Fruit fly (Drosophila melanogaster) whole organism, embryonic: ENCODE data around the gene Rbfox1.

Source experiments
- Adf1 ChIP-seq: fragments of 200-800 bp; sonication (Bioruptor generic); IDR thresholded peaks from 2 replicates; pipeline ENCODE4 v1.3.6; 2022; ENCODE audit warnings: missing biosample characterization, missing genetic modification characterization
- Atf-2 ChIP-seq: fragments of 200-800 bp; sonication (Bioruptor generic); optimal IDR thresholded peaks from 2 replicates; lab custom pipeline; 2016; ENCODE audit warnings: missing biosample characterization, missing genetic modification characterization
- B-H2 ChIP-seq: fragments of 200-800 bp; sonication (Bioruptor generic); optimal IDR thresholded peaks from 2 replicates; lab custom pipeline; 2018; ENCODE audit warnings: missing biosample characterization, mild to moderate bottlenecking, missing genetic modification characterization
- CG10147 ChIP-seq: fragments of 200-800 bp; sonication (Bioruptor generic); optimal IDR thresholded peaks from 2 replicates; lab custom pipeline; 2019; ENCODE audit warnings: missing biosample characterization, mild to moderate bottlenecking, missing genetic modification characterization, moderate library complexity
- CG10979 ChIP-seq: fragments of 200-800 bp; sonication (Bioruptor generic); optimal IDR thresholded peaks from 2 replicates; lab custom pipeline; 2018; ENCODE audit warnings: missing biosample characterization, mild to moderate bottlenecking, missing genetic modification characterization, moderate library complexity
- CG12155 ChIP-seq: fragments of 200-800 bp; sonication (Bioruptor generic); optimal IDR thresholded peaks from 3 replicates; lab custom pipeline; 2016; ENCODE audit warnings: missing biosample characterization, missing genetic modification characterization
- CG12299 ChIP-seq: fragments of 200-800 bp; sonication (Bioruptor generic); optimal IDR thresholded peaks from 2 replicates; lab custom pipeline; 2018; ENCODE audit warnings: missing biosample characterization, mild to moderate bottlenecking, missing genetic modification characterization
- CG17361 ChIP-seq: fragments of 200-800 bp; sonication (Bioruptor generic); IDR thresholded peaks from 3 replicates; pipeline ENCODE4 v1.3.6; 2022; ENCODE audit warnings: missing biosample characterization, missing genetic modification characterization
- CG2712 ChIP-seq: fragments of 200-800 bp; optimal IDR thresholded peaks from 3 replicates; lab custom pipeline; 2019; ENCODE audit warnings: missing biosample characterization, mild to moderate bottlenecking, missing genetic modification characterization, moderate library complexity
- CG4328 ChIP-seq: fragments of 200-800 bp; sonication (Bioruptor generic); optimal IDR thresholded peaks from 3 replicates; lab custom pipeline; 2017; ENCODE audit warnings: missing biosample characterization, missing genetic modification reagents, missing genetic modification characterization
- CG5245 ChIP-seq: fragments of 200-800 bp; sonication (Bioruptor generic); optimal IDR thresholded peaks from 3 replicates; lab custom pipeline; 2016; ENCODE audit warnings: missing biosample characterization, missing genetic modification characterization
- CG7271 ChIP-seq: fragments of 200-800 bp; sonication (Bioruptor generic); optimal IDR thresholded peaks from 2 replicates; lab custom pipeline; 2018; ENCODE audit warnings: missing biosample characterization, mild to moderate bottlenecking, missing genetic modification characterization, moderate library complexity
- CG7357 ChIP-seq: fragments of 200-800 bp; sonication (Bioruptor generic); IDR thresholded peaks from 3 replicates; pipeline ENCODE4 v1.3.6; 2022; ENCODE audit warnings: missing biosample characterization, missing genetic modification characterization
- CG8290 ChIP-seq, 3 experiments: fragments of 200-800 bp; sonication (Bioruptor generic); optimal IDR thresholded peaks; 2 replicates each; lab custom pipeline; 2016 to 2019; ENCODE audit warnings: missing biosample characterization in 3 of 3, missing genetic modification characterization in 3 of 3, mild to moderate bottlenecking in 2 of 3, moderate library complexity in 1 of 3
- Doc3 ChIP-seq: fragments of 200-800 bp; sonication (Bioruptor generic); IDR thresholded peaks from 3 replicates; pipeline ENCODE4 v1.3.6; 2022; ENCODE audit warnings: missing biosample characterization, missing genetic modification characterization; ENCODE audit not compliant: partially characterized antibody
- H15 ChIP-seq: fragments of 200-800 bp; sonication (Bioruptor generic); IDR thresholded peaks from 3 replicates; pipeline ENCODE4 v1.3.6; 2022; ENCODE audit warnings: missing biosample characterization, missing genetic modification characterization
- HLH3B ChIP-seq: fragments of 200-800 bp; sonication (Bioruptor generic); IDR thresholded peaks from 2 replicates; pipeline ENCODE4 v1.3.6; 2022; ENCODE audit warnings: missing biosample characterization, missing genetic modification characterization
- Hmr ChIP-seq: fragments of 200-800 bp; sonication (Bioruptor generic); optimal IDR thresholded peaks from 3 replicates; lab custom pipeline; 2017; ENCODE audit warnings: mild to moderate bottlenecking, missing biosample characterization, missing genetic modification reagents, missing genetic modification characterization
- Hr51 ChIP-seq, 2 experiments: fragments of 200-800 bp; sonication (Bioruptor generic); optimal IDR thresholded peaks; 2 replicates in 1 of 2; 3 replicates in 1 of 2; lab custom pipeline; 2016 to 2018; ENCODE audit warnings: missing biosample characterization in 2 of 2, missing genetic modification characterization in 2 of 2, mild to moderate bottlenecking in 1 of 2, moderate library complexity in 1 of 2
- Lpt ChIP-seq: fragments of >200 bp; optimal IDR thresholded peaks from 2 replicates; lab custom pipeline; 2018; ENCODE audit warnings: missing biosample characterization, missing genetic modification characterization
- NFAT ChIP-seq: fragments of 200-800 bp; sonication (Bioruptor generic); IDR thresholded peaks from 2 replicates; pipeline ENCODE4 v1.3.6; 2022; ENCODE audit warnings: missing biosample characterization, missing genetic modification characterization
- Six4 ChIP-seq: fragments of 200-800 bp; sonication (Bioruptor generic); optimal IDR thresholded peaks from 2 replicates; lab custom pipeline; 2016; ENCODE audit warnings: missing biosample characterization, missing genetic modification characterization
- Tbp ChIP-seq: fragments of >200 bp; optimal IDR thresholded peaks from 2 replicates; lab custom pipeline; 2018; ENCODE audit warnings: missing biosample characterization, missing genetic modification characterization
- Trl ChIP-seq, 3 experiments: fragments of >200 bp in 2 of 3; fragments of 200-800 bp in 1 of 3; sonication (Bioruptor generic) in 1 of 3; optimal IDR thresholded peaks; 2 replicates in 1 of 3; 3 replicates in 2 of 3; lab custom pipeline; 2016 to 2017; ENCODE audit warnings: missing biosample characterization in 1 of 3, missing genetic modification characterization in 1 of 3
- amos ChIP-seq: fragments of 200-800 bp; sonication (Bioruptor generic); IDR thresholded peaks from 2 replicates; pipeline ENCODE4 v1.3.6; 2022; ENCODE audit warnings: missing biosample characterization, missing genetic modification characterization; ENCODE audit not compliant: partially characterized antibody
- ato ChIP-seq: fragments of 200-800 bp; sonication (Bioruptor generic); IDR thresholded peaks from 2 replicates; pipeline ENCODE4 v1.3.6; 2022; ENCODE audit warnings: missing biosample characterization, missing genetic modification characterization; ENCODE audit not compliant: partially characterized antibody
- bigmax ChIP-seq: fragments of 200-800 bp; sonication (Bioruptor generic); optimal IDR thresholded peaks from 2 replicates; lab custom pipeline; 2018; ENCODE audit warnings: missing biosample characterization, mild to moderate bottlenecking, missing genetic modification characterization
- br ChIP-seq: fragments of >200 bp; optimal IDR thresholded peaks from 2 replicates; lab custom pipeline; 2017
- crp ChIP-seq, 2 experiments: fragments of 200-800 bp; sonication (Bioruptor generic); optimal IDR thresholded peaks; 2 replicates in 1 of 2; 3 replicates in 1 of 2; lab custom pipeline; 2017; ENCODE audit warnings: missing biosample characterization in 2 of 2, missing genetic modification characterization in 2 of 2, mild to moderate bottlenecking in 1 of 2, moderate library complexity in 1 of 2
- dati ChIP-seq: fragments of 200-800 bp; sonication (Bioruptor generic); IDR thresholded peaks from 2 replicates; pipeline ENCODE4 v1.3.6; 2022; ENCODE audit warnings: missing biosample characterization, missing genetic modification characterization
- ewg ChIP-seq: fragments of 200-800 bp; sonication (Bioruptor generic); optimal IDR thresholded peaks from 3 replicates; lab custom pipeline; 2017; ENCODE audit warnings: mild to moderate bottlenecking, missing biosample characterization, missing genetic modification reagents, missing genetic modification characterization
- fd96Cb ChIP-seq: fragments of 200-800 bp; sonication (Bioruptor generic); optimal IDR thresholded peaks from 2 replicates; lab custom pipeline; 2018; ENCODE audit warnings: missing biosample characterization, mild to moderate bottlenecking, missing genetic modification characterization, moderate library complexity
- fu2 ChIP-seq: fragments of 200-800 bp; sonication (Bioruptor generic); optimal IDR thresholded peaks from 2 replicates; lab custom pipeline; 2016; ENCODE audit warnings: missing biosample characterization, missing genetic modification characterization
- jumu ChIP-seq: fragments of 200-800 bp; sonication (Bioruptor generic); optimal IDR thresholded peaks from 3 replicates; lab custom pipeline; 2016; ENCODE audit warnings: missing biosample characterization, missing genetic modification characterization
- knrl ChIP-seq: fragments of 200-800 bp; sonication (Bioruptor generic); IDR thresholded peaks from 3 replicates; pipeline ENCODE4 v1.3.6; 2022; ENCODE audit warnings: missing biosample characterization, missing genetic modification characterization; ENCODE audit not compliant: partially characterized antibody
- odd ChIP-seq: fragments of 200-800 bp; sonication (Bioruptor generic); optimal IDR thresholded peaks from 2 replicates; lab custom pipeline; 2017; ENCODE audit warnings: missing biosample characterization, mild to moderate bottlenecking, missing genetic modification characterization
- onecut ChIP-seq: fragments of 200-800 bp; sonication (Bioruptor generic); IDR thresholded peaks from 2 replicates; pipeline ENCODE4 v1.3.6; 2022; ENCODE audit warnings: missing biosample characterization, missing genetic modification characterization
- ro ChIP-seq: fragments of 200-800 bp; sonication (Bioruptor generic); IDR thresholded peaks from 2 replicates; pipeline ENCODE4 v1.3.6; 2022; ENCODE audit warnings: missing biosample characterization, missing genetic modification characterization
- schlank ChIP-seq: fragments of 200-800 bp; sonication (Bioruptor generic); optimal IDR thresholded peaks from 2 replicates; lab custom pipeline; 2018; ENCODE audit warnings: missing biosample characterization, mild to moderate bottlenecking, missing genetic modification characterization
- sd ChIP-seq: fragments of 200-800 bp; sonication (Bioruptor generic); optimal IDR thresholded peaks from 3 replicates; lab custom pipeline; 2018; ENCODE audit warnings: missing biosample characterization, mild to moderate bottlenecking, missing genetic modification characterization, moderate library complexity
- sens ChIP-seq: fragments of 200-800 bp; sonication (Bioruptor generic); peaks from one replicate; lab custom pipeline; 2016; ENCODE audit warnings: missing biosample characterization, missing genetic modification characterization
- slbo ChIP-seq: fragments of 200-800 bp; sonication (Bioruptor generic); IDR thresholded peaks from 2 replicates; pipeline ENCODE4 v1.3.6; 2022; ENCODE audit warnings: missing biosample characterization, missing genetic modification characterization
- slou ChIP-seq: fragments of 200-800 bp; sonication (Bioruptor generic); optimal IDR thresholded peaks from 3 replicates; lab custom pipeline; 2016; ENCODE audit warnings: missing biosample characterization, missing genetic modification characterization
- sr ChIP-seq: fragments of 200-800 bp; sonication (Bioruptor generic); IDR thresholded peaks from 3 replicates; pipeline ENCODE4 v1.3.6; 2022; ENCODE audit warnings: missing biosample characterization, missing genetic modification characterization
- tup ChIP-seq: fragments of 200-800 bp; sonication (Bioruptor generic); optimal IDR thresholded peaks from 2 replicates; lab custom pipeline; 2016; ENCODE audit warnings: missing biosample characterization, mild to moderate bottlenecking, missing genetic modification characterization, moderate library complexity
- wek ChIP-seq: fragments of 200-800 bp; sonication (Bioruptor generic); optimal IDR thresholded peaks from 3 replicates; lab custom pipeline; 2018; ENCODE audit warnings: missing biosample characterization, mild to moderate bottlenecking, missing genetic modification characterization, moderate library complexity

Rbfox1 gene

DNA sequence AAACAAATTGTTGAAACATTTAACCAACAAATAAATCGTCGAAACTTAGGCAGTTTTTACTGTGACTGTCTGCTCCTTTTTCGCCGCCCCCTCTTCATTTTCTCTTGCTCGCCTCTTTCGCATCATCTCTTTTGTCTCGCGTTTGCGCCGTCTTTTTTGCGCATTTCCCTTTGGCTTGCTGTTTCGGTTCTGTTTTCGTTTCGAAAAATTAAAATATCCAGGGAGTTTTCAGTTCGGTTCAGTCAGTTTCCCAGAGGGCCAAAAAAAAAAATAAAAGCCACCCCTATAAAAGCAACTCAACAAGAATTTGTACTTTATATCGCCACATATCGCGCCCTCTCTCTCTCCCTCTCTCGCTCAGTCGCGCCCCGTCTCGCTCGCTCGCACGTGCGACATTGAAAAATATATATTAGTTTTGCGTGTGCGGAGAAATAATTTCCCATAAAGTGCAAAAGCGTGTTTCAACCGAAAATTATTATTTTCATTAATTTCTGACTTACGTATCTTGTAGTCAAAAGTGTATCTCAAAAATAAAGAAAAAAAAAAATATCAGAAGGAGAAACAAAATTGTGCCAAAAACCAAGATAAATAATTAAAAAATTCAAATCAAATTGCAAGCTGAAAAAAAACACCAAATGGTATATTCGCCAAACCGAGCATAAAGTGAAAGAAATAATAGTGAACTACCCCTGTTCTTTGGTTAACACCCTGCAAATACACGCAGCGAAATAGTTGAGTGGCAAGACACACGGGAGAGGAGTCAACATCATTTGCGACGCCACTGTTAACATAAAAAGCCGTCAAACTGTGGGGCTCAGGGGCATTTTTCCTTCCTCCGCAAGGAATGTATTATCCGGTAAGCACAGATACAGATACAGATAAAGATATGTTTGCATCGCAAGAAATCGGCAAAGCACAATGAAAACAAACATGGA is 36.5 kb downstream of the Rbfox1 start (continued):
- no peak for TF ChIP-seq CG2712 (tag; lab: Kevin White, UChicago)
- TF ChIP-seq sd (tag; lab: Kevin White, UChicago): peak; percentile 1

dm6 chr3L:10518945-10519344 is 37.7 kb downstream of the Rbfox1 start:
- no peak for TF ChIP-seq Doc3 (GFP tag; lab: Robert Waterston, UW)
- peak in 1 of 2 experiments; percentile 12 for TF ChIP-seq crp (GFP tag; optimal IDR thresholded peaks at IDR 0.05; lab: Kevin White, UChicago)
- TF ChIP-seq ro (GFP tag; lab: Robert Waterston, UW): no peak
- TF ChIP-seq B-H2: no peak
- TF ChIP-seq H15 (GFP tag; lab: Robert Waterston, UW): 0 out of 3 replicates have a peak, but pooled peaks have one; percentile 16
- TF ChIP-seq CG17361 (GFP tag; lab: Robert Waterston, UW): peak; percentile 67; the same call in 2 of the 3 replicates
- TF ChIP-seq Trl (optimal IDR thresholded peaks at IDR 0.05; lab: Kevin White, UChicago): no peak
- peak; percentile 92 for TF ChIP-seq Trl (GFP tag; optimal IDR thresholded peaks at IDR 0.05; lab: Kevin White, UChicago)
- peak; percentile 23; the same call in 1 of the 2 replicates for TF ChIP-seq HLH3B (GFP tag; lab: Robert Waterston, UW)
- TF ChIP-seq CG10979: peak; percentile 71
- no peak for TF ChIP-seq amos (GFP tag; lab: Robert Waterston, UW)
- peak; percentile 74 for TF ChIP-seq CG7271 (tag; lab: Kevin White, UChicago)
- TF ChIP-seq fu2 (GFP tag; lab: Kevin White, UChicago): peak; percentile 11
- peak; percentile 72; the same call in 2 of the 3 replicates for TF ChIP-seq sr
- no peak for TF ChIP-seq br
- TF ChIP-seq Adf1 (GFP tag; lab: Robert Waterston, UW): no peak
- peak; percentile 52 for TF ChIP-seq CG12155 (GFP tag; lab: Kevin White, UChicago)
- TF ChIP-seq schlank (tag; lab: Kevin White, UChicago): peak; percentile 61
- TF ChIP-seq sens: peak; percentile 99
- TF ChIP-seq dati: peak; percentile 60
- no peak for TF ChIP-seq slou (GFP tag; lab: Kevin White, UChicago)
- TF ChIP-seq CG10147 (GFP tag; lab: Kevin White, UChicago): peak; percentile 37
- TF ChIP-seq Six4: peak; percentile 85
- TF ChIP-seq CG7357 (GFP tag; lab: Robert Waterston, UW): no peak
- peak; percentile 81 for TF ChIP-seq tup (GFP tag; lab: Kevin White, UChicago)
- TF ChIP-seq knrl (GFP tag; lab: Robert Waterston, UW): no peak
- peak; percentile 69 for TF ChIP-seq ewg (GFP tag; lab: Kevin White, UChicago)
- no peak for TF ChIP-seq NFAT (GFP tag; lab: Robert Waterston, UW)
- peak; percentile 66 for TF ChIP-seq Hmr (GFP tag; lab: Kevin White, UChicago)
- TF ChIP-seq fd96Cb (tag; lab: Kevin White, UChicago): peak; percentile 73
- peak; percentile 72 for TF ChIP-seq Atf-2 (GFP tag; lab: Kevin White, UChicago)
- no peak for TF ChIP-seq ato (GFP tag; lab: Robert Waterston, UW)
- peak; percentile 84 for TF ChIP-seq onecut (GFP tag; lab: Robert Waterston, UW)
- TF ChIP-seq Tbp (GFP tag; lab: Kevin White, UChicago): no peak
- no peak for TF ChIP-seq Lpt (GFP tag; lab: Kevin White, UChicago)
- TF ChIP-seq Hr51 (GFP tag; optimal IDR thresholded peaks at IDR 0.05; lab: Kevin White, UChicago): peak in 1 of 2 experiments; percentile 79
- TF ChIP-seq CG4328 (GFP tag; lab: Kevin White, UChicago): peak; percentile 62
- TF ChIP-seq wek (GFP tag; lab: Kevin White, UChicago): peak; percentile 93
- TF ChIP-seq bigmax: peak; percentile 71
- peak; percentile 69 for TF ChIP-seq jumu (GFP tag; lab: Kevin White, UChicago)
- peak; percentile 89 for TF ChIP-seq odd (GFP tag; lab: Kevin White, UChicago)
- no peak for TF ChIP-seq slbo (GFP tag; lab: Robert Waterston, UW)
- TF ChIP-seq CG5245 (GFP tag; lab: Kevin White, UChicago): peak; percentile 66
- peak; percentile 92 for TF ChIP-seq CG8290 (GFP tag; optimal IDR thresholded peaks at IDR 0.05; lab: Kevin White, UChicago)
- TF ChIP-seq CG8290 (tag; optimal IDR thresholded peaks at IDR 0.05; lab: Kevin White, UChicago): peak; percentile 68 to 95
- TF ChIP-seq CG12299: peak; percentile 55
